Worm (Caenorhabditis elegans) whole organism, L4 larva: ENCODE results near the gene F46F5.10.

Source experiments
- D1046.2 ChIP-seq: fragments of 200-800 bp; sonication (Bioruptor generic); IDR thresholded peaks from 2 replicates; pipeline ENCODE4 v1.3.6; 2022; ENCODE audit warnings: missing genetic modification characterization, missing compliant biosample characterization
- F44E2.7 ChIP-seq: fragments of 200-800 bp; sonication (Bioruptor generic); IDR thresholded peaks from 2 replicates; pipeline ENCODE4 v2.1.2; 2022; ENCODE audit warnings: missing genetic modification characterization, missing compliant biosample characterization
- F49E8.2 ChIP-seq: sonication (generic microtip); optimal IDR thresholded peaks from 2 replicates; lab custom pipeline; 2016; ENCODE audit warnings: missing compliant biosample characterization, mild to moderate bottlenecking, missing genetic modification characterization, borderline replicate concordance
- R02D3.7 ChIP-seq: fragments of 150-350 bp; sonication (generic microtip); optimal IDR thresholded peaks from 3 replicates; lab custom pipeline; 2014; ENCODE audit warnings: missing biosample characterization, missing genetic modification characterization
- T20F7.1 ChIP-seq: fragments of 200-800 bp; sonication (Bioruptor generic); optimal IDR thresholded peaks from 2 replicates; lab custom pipeline; 2018; ENCODE audit warnings: mild to moderate bottlenecking, missing genetic modification characterization, missing compliant biosample characterization
- T26A8.4 ChIP-seq: fragments of 200-800 bp; sonication (Bioruptor generic); IDR thresholded peaks from 2 replicates; pipeline ENCODE4 v1.3.6; 2022; ENCODE audit warnings: missing genetic modification characterization, missing compliant biosample characterization
- Y105C5A.15 ChIP-seq: fragments of 200-800 bp; sonication (Bioruptor generic); IDR thresholded peaks from 2 replicates; pipeline ENCODE4 v1.3.6; 2022; ENCODE audit warnings: missing genetic modification characterization, missing compliant biosample characterization
- Y48G9A.11 ChIP-seq: fragments of 200-800 bp; sonication (Bioruptor generic); IDR thresholded peaks from 2 replicates; pipeline ENCODE4 v1.3.6; 2022; ENCODE audit warnings: missing genetic modification reagents, missing genetic modification characterization, missing compliant biosample characterization
- aha-1 ChIP-seq: fragments of 150-350 bp; peaks from one replicate; lab custom pipeline; 2014; ENCODE audit warnings: missing biosample characterization, missing genetic modification characterization
- aly-2 ChIP-seq: sonication (generic microtip); optimal IDR thresholded peaks from 2 replicates; lab custom pipeline; 2018; ENCODE audit warnings: missing biosample characterization, missing genetic modification characterization
- attf-4 ChIP-seq: sonication (generic microtip); optimal IDR thresholded peaks from 3 replicates; lab custom pipeline; 2017; ENCODE audit warnings: missing biosample characterization, missing genetic modification characterization
- ceh-82 ChIP-seq: sonication (generic microtip); optimal IDR thresholded peaks from 2 replicates; lab custom pipeline; 2017; ENCODE audit warnings: missing biosample characterization, missing genetic modification characterization
- ces-1 ChIP-seq: fragments of 150-350 bp; sonication (generic microtip); optimal IDR thresholded peaks from 4 replicates; lab custom pipeline; 2014; ENCODE audit warnings: missing biosample characterization, missing genetic modification reagents, missing genetic modification characterization
- cey-2 ChIP-seq: sonication (generic microtip); optimal IDR thresholded peaks from 3 replicates; lab custom pipeline; 2017; ENCODE audit warnings: missing genetic modification characterization, mild to moderate bottlenecking, missing compliant biosample characterization, antibody characterized with exemption, borderline replicate concordance; ENCODE audit not compliant: insufficient read depth
- daf-19 ChIP-seq: fragments of 200-800 bp; sonication (Bioruptor generic); conservative IDR thresholded peaks from 2 replicates; pipeline ENCODE4 v1.3.6; 2022; ENCODE audit warnings: missing genetic modification characterization, missing compliant biosample characterization
- daf-8 ChIP-seq: fragments of 200-800 bp; sonication (Bioruptor generic); IDR thresholded peaks from 2 replicates; pipeline ENCODE4 v1.3.6; 2022; ENCODE audit warnings: missing genetic modification characterization, missing compliant biosample characterization
- dmd-6 ChIP-seq: fragments of 200-800 bp; sonication (Bioruptor generic); IDR thresholded peaks from 2 replicates; pipeline ENCODE4 v1.3.6; 2022; ENCODE audit warnings: missing genetic modification reagents, missing genetic modification characterization, missing compliant biosample characterization
- dmd-8 ChIP-seq: fragments of 200-800 bp; sonication (Bioruptor generic); IDR thresholded peaks from 2 replicates; pipeline ENCODE4 v1.3.6; 2022; ENCODE audit warnings: missing genetic modification characterization, missing compliant biosample characterization
- duxl-1 ChIP-seq: sonication (generic microtip); optimal IDR thresholded peaks from 2 replicates; lab custom pipeline; 2016; ENCODE audit warnings: mild to moderate bottlenecking, missing genetic modification characterization, moderate library complexity, missing compliant biosample characterization; ENCODE audit not compliant: poor library complexity
- fkh-10 ChIP-seq: fragments of 150-350 bp; optimal IDR thresholded peaks from 2 replicates; lab custom pipeline; 2014; ENCODE audit warnings: missing biosample characterization, missing genetic modification reagents, missing genetic modification characterization
- gei-8 ChIP-seq: fragments of 200-800 bp; sonication (Bioruptor generic); optimal IDR thresholded peaks from 2 replicates; lab custom pipeline; 2018; ENCODE audit warnings: mild to moderate bottlenecking, missing genetic modification characterization, missing compliant biosample characterization
- jun-1 ChIP-seq: fragments of 150-350 bp; optimal IDR thresholded peaks from 2 replicates; lab custom pipeline; 2014; ENCODE audit warnings: missing biosample characterization, missing genetic modification reagents, missing genetic modification characterization
- lin-38 ChIP-seq: fragments of 200-800 bp; sonication (Bioruptor generic); IDR thresholded peaks from 2 replicates; pipeline ENCODE4 v1.3.6; 2022; ENCODE audit warnings: missing genetic modification reagents, missing genetic modification characterization, missing compliant biosample characterization
- lin-39 ChIP-seq: fragments of 150-350 bp; optimal IDR thresholded peaks from 2 replicates; lab custom pipeline; 2014; ENCODE audit warnings: missing biosample characterization, missing genetic modification reagents, missing genetic modification characterization
- lir-3 ChIP-seq: sonication (generic microtip); optimal IDR thresholded peaks from 2 replicates; lab custom pipeline; 2016; ENCODE audit warnings: mild to moderate bottlenecking, missing genetic modification characterization, missing compliant biosample characterization
- mdl-1 ChIP-seq, 2 experiments: fragments of 150-350 bp in 1 of 2; sonication (generic microtip) in 1 of 2; optimal IDR thresholded peaks; 2 replicates each; lab custom pipeline; 2014 to 2017; ENCODE audit warnings: missing biosample characterization in 2 of 2, missing genetic modification characterization in 2 of 2
- mep-1 ChIP-seq: fragments of 150-350 bp; sonication (generic microtip); optimal IDR thresholded peaks from 3 replicates; lab custom pipeline; 2014; ENCODE audit warnings: missing biosample characterization, missing genetic modification characterization
- nhr-10 ChIP-seq: fragments of 150-350 bp; optimal IDR thresholded peaks from 2 replicates; lab custom pipeline; 2014; ENCODE audit warnings: missing biosample characterization, missing genetic modification characterization
- nhr-111 ChIP-seq: fragments of 200-800 bp; sonication (Bioruptor generic); optimal IDR thresholded peaks from 2 replicates; lab custom pipeline; 2018; ENCODE audit warnings: mild to moderate bottlenecking, missing genetic modification characterization, missing compliant biosample characterization
- nhr-237 ChIP-seq: sonication (generic microtip); optimal IDR thresholded peaks from 2 replicates; lab custom pipeline; 2017; ENCODE audit warnings: missing biosample characterization, missing genetic modification characterization
- nhr-25 ChIP-seq: sonication (generic microtip); optimal IDR thresholded peaks from 2 replicates; lab custom pipeline; 2017; ENCODE audit warnings: missing genetic modification characterization, mild to moderate bottlenecking, missing compliant biosample characterization, antibody characterized with exemption, moderate library complexity, borderline replicate concordance; ENCODE audit not compliant: insufficient read depth
- nhr-42 ChIP-seq: fragments of 200-800 bp; sonication (Bioruptor generic); IDR thresholded peaks from 2 replicates; pipeline ENCODE4 v1.3.6; 2022; ENCODE audit warnings: missing genetic modification characterization, missing compliant biosample characterization
- nhr-77 ChIP-seq: fragments of 150-350 bp; optimal IDR thresholded peaks from 2 replicates; lab custom pipeline; 2014; ENCODE audit warnings: missing biosample characterization, missing genetic modification characterization
- pqm-1 ChIP-seq: sonication (generic microtip); optimal IDR thresholded peaks from 2 replicates; lab custom pipeline; 2017; ENCODE audit warnings: missing biosample characterization, missing genetic modification characterization
- saeg-2 ChIP-seq: fragments of 200-800 bp; sonication (Bioruptor generic); IDR thresholded peaks from 2 replicates; pipeline ENCODE4 v1.3.6; 2022; ENCODE audit warnings: missing genetic modification reagents, missing genetic modification characterization, missing compliant biosample characterization
- set-16 ChIP-seq: fragments of 200-800 bp; sonication (Bioruptor generic); IDR thresholded peaks from 2 replicates; pipeline ENCODE4 v1.3.6; 2022; ENCODE audit warnings: missing genetic modification reagents, missing genetic modification characterization, missing compliant biosample characterization
- unc-130 ChIP-seq: sonication (generic microtip); optimal IDR thresholded peaks from 2 replicates; lab custom pipeline; 2016; ENCODE audit warnings: missing genetic modification reagents, missing genetic modification characterization, missing compliant biosample characterization
- unc-62 ChIP-seq, 3 experiments: fragments of 150-350 bp in 1 of 3; sonication (generic microtip); optimal IDR thresholded peaks in 2 of 3; peaks in 1 of 3; 1 replicate in 1 of 3; 2 replicates in 2 of 3; lab custom pipeline; 2014 to 2017; ENCODE audit warnings: missing biosample characterization in 3 of 3, missing genetic modification characterization in 3 of 3, missing genetic modification reagents in 3 of 3, missing genotype in 1 of 3
- vab-7 ChIP-seq: fragments of 200-800 bp; sonication (Bioruptor generic); IDR thresholded peaks from 2 replicates; pipeline ENCODE4 v1.3.6; 2022; ENCODE audit warnings: missing genetic modification reagents, missing genetic modification characterization, missing compliant biosample characterization
- zip-11 ChIP-seq: fragments of 200-800 bp; sonication (Bioruptor generic); IDR thresholded peaks from 2 replicates; pipeline ENCODE4 v1.3.6; 2022; ENCODE audit warnings: missing genetic modification characterization, missing compliant biosample characterization
- ztf-11 ChIP-seq: fragments of 150-350 bp; optimal IDR thresholded peaks from 2 replicates; lab custom pipeline; 2014; ENCODE audit warnings: missing biosample characterization, missing genetic modification characterization
- ztf-7 ChIP-seq: fragments of 150-350 bp; optimal IDR thresholded peaks from 2 replicates; lab custom pipeline; 2014; ENCODE audit warnings: missing biosample characterization, missing genetic modification characterization

F46F5.10 gene

DNA sequence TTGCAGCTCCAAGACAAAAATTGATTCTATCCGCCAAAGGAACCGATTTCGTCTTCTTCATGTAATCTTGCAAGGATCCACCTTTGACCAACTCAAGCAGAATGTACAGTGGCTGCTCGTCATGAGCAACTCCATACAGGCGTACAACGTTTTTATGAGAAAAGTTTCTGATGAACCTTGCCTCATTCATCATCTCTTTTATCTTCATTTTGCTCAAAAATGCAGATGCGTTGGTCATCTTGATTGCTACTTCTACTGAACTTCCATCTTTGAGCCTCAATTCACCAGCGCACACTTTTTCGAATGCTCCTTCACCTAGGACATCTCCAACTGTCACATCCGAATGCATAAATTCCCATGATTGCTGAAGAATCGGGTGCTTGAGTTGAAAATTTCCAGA lies 26.7 kb upstream of the F46F5.10 start:
- peak in 1 of 2 experiments; percentile 93 for TF ChIP-seq unc-62 (GFP tag; optimal IDR thresholded peaks at IDR 0.05 in 1 of 2; lab: Kevin White, UChicago)
- no peak for TF ChIP-seq unc-62 (tag; optimal IDR thresholded peaks at IDR 0.05; lab: Kevin White, UChicago)
- TF ChIP-seq daf-8 (GFP tag; lab: Robert Waterston, UW) = no peak
- TF ChIP-seq, all 104 proteins: peak for 1

DNA sequence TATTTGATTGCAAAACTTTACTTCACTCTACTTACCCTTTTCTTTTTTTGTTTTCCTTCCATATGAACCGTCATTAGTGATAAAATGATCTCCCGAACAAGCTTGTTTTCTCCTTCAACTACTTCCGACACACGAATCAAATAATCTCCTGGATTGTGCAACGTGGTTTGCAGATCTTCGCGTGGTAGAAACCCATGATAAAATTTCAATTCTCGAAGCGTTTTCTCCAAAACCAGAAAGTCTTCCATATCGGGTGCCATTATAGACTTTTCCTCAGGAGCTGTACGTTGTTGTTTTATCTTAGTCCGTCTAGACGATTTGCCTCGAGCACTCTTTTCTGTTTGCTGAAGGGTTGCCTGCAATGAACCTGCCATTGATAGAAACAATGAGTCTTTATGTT lies 26.2 kb upstream of the F46F5.10 start:
- peak; percentile 91 for TF ChIP-seq aha-1 (tag; lab: Kevin White, UChicago)
- no peak for TF ChIP-seq T20F7.1 (GFP tag; lab: Kevin White, UChicago)

DNA sequence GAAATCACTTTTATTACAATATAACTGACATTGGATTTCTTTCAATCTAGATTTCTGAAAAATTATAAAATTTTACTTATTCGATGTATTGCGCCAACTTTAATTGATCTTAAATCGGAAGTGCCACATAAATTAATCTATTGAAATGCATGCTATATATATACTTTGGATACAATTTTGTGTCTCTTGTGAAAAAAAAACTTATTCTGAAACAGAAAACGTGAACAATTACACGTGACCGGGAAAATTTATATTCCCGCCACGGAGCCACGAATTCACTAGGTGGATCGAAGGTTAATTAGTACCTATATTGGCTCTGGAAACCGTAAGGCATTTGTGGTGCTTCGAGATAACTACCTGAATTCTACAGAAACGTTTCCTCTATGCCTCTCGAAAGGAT lies 23.9 kb upstream of the F46F5.10 start, which contains the start of gene F46F5.14:
Gene F46F5.14, plus strand, starts transcription at position 301 of the 400 bp plus-strand sequence.
- no peak for TF ChIP-seq F44E2.7 (GFP tag; lab: Robert Waterston, UW)
- TF ChIP-seq ces-1 = no peak
- TF ChIP-seq D1046.2 (GFP tag; lab: Robert Waterston, UW) = no peak
- no peak for TF ChIP-seq daf-19
- TF ChIP-seq Y105C5A.15 = no peak
- TF ChIP-seq jun-1 (tag; lab: Kevin White, UChicago) = no peak
- no peak for TF ChIP-seq lir-3 (tag; lab: Kevin White, UChicago)
- TF ChIP-seq mep-1 (tag; lab: Kevin White, UChicago) = no peak
- no peak for TF ChIP-seq aly-2 (tag; lab: Kevin White, UChicago)
- TF ChIP-seq nhr-10 = no peak
- TF ChIP-seq F49E8.2 (tag; lab: Kevin White, UChicago) = no peak
- TF ChIP-seq duxl-1 = no peak
- TF ChIP-seq zip-11 (GFP tag; lab: Robert Waterston, UW) = no peak

DNA sequence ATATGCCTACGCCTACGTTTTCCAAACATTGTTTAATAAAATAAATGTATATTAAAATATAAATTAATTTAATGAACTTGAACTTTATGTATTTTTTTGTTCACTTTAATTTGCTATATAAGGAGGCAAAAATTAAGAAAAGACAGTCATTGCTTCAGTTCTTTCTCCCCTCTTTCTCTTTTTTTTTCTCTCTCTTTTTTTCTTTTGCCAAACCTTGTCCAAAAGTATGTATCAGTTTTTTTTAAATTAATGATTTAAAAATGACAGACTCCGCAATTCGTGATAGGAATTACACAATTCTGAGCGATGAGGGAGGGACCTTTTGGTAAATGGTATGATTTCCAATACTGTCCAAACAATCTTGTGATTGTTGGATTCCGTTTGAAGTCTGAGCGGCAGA lies 20.6 kb upstream of the F46F5.10 start, which contains the start of gene F46F5.13:
Gene F46F5.13, plus strand, starts transcription at position 301 of the 400 bp plus-strand sequence.
- TF ChIP-seq mep-1 (tag; lab: Kevin White, UChicago) = no peak
- TF ChIP-seq ces-1 = no peak
- TF ChIP-seq nhr-237 (tag; lab: Kevin White, UChicago) = no peak
- no peak for TF ChIP-seq zip-11 (GFP tag; lab: Robert Waterston, UW)
- no peak for TF ChIP-seq T26A8.4 (GFP tag; lab: Robert Waterston, UW)
- no peak for TF ChIP-seq T20F7.1 (GFP tag; lab: Kevin White, UChicago)
- TF ChIP-seq gei-8 (GFP tag; lab: Kevin White, UChicago) = no peak

DNA sequence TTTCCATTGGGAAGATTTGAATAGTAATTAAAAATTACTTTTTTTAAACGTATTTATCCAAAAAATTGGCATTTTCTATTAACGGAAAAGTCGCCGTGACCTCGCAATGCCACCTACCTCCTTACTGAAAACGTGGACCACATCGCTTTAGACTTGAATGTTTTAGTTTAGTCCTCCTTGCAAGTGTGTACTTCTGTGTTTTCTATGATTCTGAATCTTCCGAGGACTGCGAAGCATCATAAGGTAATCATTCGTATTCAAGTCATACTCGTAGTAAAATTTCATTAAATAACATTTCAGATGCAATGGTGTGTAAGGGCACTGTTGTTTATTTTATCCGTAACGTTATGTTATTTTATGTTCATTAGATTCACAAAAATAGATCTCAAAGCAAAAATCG lies 15.2 kb upstream of the F46F5.10 start, which contains the start of gene F46F5.11:
Gene F46F5.11, plus strand, starts transcription at position 301 of the 400 bp plus-strand sequence.
- TF ChIP-seq aha-1 (tag; lab: Kevin White, UChicago) = no peak
- no peak for TF ChIP-seq pqm-1 (tag; lab: Kevin White, UChicago)
- no peak for TF ChIP-seq nhr-10
- no peak for TF ChIP-seq saeg-2 (GFP tag; lab: Robert Waterston, UW)
- no peak for TF ChIP-seq mdl-1 (tag; optimal IDR thresholded peaks at IDR 0.05; lab: Kevin White, UChicago)
- no peak for TF ChIP-seq nhr-77 (tag; lab: Kevin White, UChicago)
- no peak for TF ChIP-seq lin-38 (GFP tag; lab: Robert Waterston, UW)
- no peak for TF ChIP-seq ces-1
- no peak for TF ChIP-seq ztf-7
- TF ChIP-seq nhr-42 = no peak
- TF ChIP-seq mep-1 (tag; lab: Kevin White, UChicago) = no peak
- TF ChIP-seq fkh-10 = no peak
- no peak for TF ChIP-seq lin-39 (tag; lab: Kevin White, UChicago)
- no peak for TF ChIP-seq dmd-8 (GFP tag; lab: Robert Waterston, UW)
- TF ChIP-seq vab-7 (GFP tag; lab: Robert Waterston, UW) = no peak
- no peak for TF ChIP-seq cey-2
- TF ChIP-seq, all 104 proteins: peak for 0

DNA sequence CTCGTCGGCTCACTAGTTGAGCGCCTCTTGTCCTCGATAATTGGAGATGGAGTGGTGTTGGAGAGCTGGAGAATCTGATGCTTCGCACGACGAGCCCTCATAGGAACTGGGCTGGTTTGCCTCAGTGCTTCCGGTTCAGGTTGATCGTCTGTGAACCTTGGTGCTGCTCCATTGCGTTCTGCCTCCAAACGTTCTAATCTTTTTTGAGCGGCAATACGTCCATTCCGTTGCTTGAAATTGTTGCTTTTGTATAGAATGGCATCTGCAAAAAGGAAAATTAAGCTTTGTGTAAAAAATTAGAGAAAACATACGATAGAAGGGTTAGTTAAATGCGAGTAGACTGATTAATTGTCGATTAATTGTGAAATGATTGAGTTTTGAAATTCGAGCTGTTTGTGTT lies 10.7 kb upstream of the F46F5.10 start, which contains the start of gene F46F5.5:
Gene F46F5.5, minus strand, starts transcription at position 101 of the 400 bp plus-strand sequence.
- TF ChIP-seq Y48G9A.11 (GFP tag; lab: Robert Waterston, UW) = no peak
- TF ChIP-seq dmd-6 (GFP tag; lab: Robert Waterston, UW) = no peak
- no peak for TF ChIP-seq nhr-42
- TF ChIP-seq R02D3.7 (tag; lab: Kevin White, UChicago) = no peak
- TF ChIP-seq mep-1 (tag; lab: Kevin White, UChicago) = no peak
- no peak for TF ChIP-seq duxl-1
- no peak for TF ChIP-seq unc-130
- TF ChIP-seq set-16 (GFP tag; lab: Robert Waterston, UW) = no peak; the same call in 1 of the 2 replicates
- TF ChIP-seq saeg-2 (GFP tag; lab: Robert Waterston, UW) = no peak
- no peak for TF ChIP-seq ceh-82 (tag; lab: Kevin White, UChicago)
- TF ChIP-seq aha-1 (tag; lab: Kevin White, UChicago) = no peak
- TF ChIP-seq nhr-237 (tag; lab: Kevin White, UChicago) = no peak
- no peak for TF ChIP-seq ztf-11 (tag; lab: Kevin White, UChicago)
- no peak for TF ChIP-seq nhr-111 (GFP tag; lab: Kevin White, UChicago)
- no peak for TF ChIP-seq nhr-25 (tag; lab: Kevin White, UChicago)
- TF ChIP-seq vab-7 (GFP tag; lab: Robert Waterston, UW) = no peak
- no peak for TF ChIP-seq attf-4
